Worm (Caenorhabditis elegans) whole organism, young adult: Measurements from ENCODE around the gene R52.5.

Experiments
- B0019.2 ChIP-seq: fragments of 200-800 bp; sonication (Bioruptor generic); conservative IDR thresholded peaks from 2 replicates; pipeline ENCODE4 v1.3.6; 2022; ENCODE audit warnings: missing genetic modification reagents, missing genetic modification characterization, missing compliant biosample characterization
- B0261.1 ChIP-seq: sonication (generic microtip); optimal IDR thresholded peaks from 2 replicates; lab custom pipeline; 2016; ENCODE audit warnings: mild to moderate bottlenecking, missing genetic modification characterization, moderate library complexity, missing compliant biosample characterization
- D2030.7 ChIP-seq: fragments of 200-800 bp; sonication (Bioruptor generic); IDR thresholded peaks from 2 replicates; pipeline ENCODE4 v1.3.6; 2022; ENCODE audit warnings: missing genetic modification reagents, missing genetic modification characterization, missing compliant biosample characterization
- F33H1.4 ChIP-seq: fragments of 200-800 bp; sonication (Bioruptor generic); IDR thresholded peaks from 2 replicates; pipeline ENCODE4 v1.3.6; 2022; ENCODE audit warnings: missing genetic modification reagents, missing genetic modification characterization, missing compliant biosample characterization
- F37B4.10 ChIP-seq: fragments of 200-800 bp; sonication (Bioruptor generic); IDR thresholded peaks from 2 replicates; pipeline ENCODE4 v1.3.6; 2022; ENCODE audit warnings: missing genetic modification characterization, missing compliant biosample characterization
- F39B2.1 ChIP-seq: fragments of 200-800 bp; sonication (Bioruptor generic); IDR thresholded peaks from 2 replicates; pipeline ENCODE4 v1.3.6; 2022; ENCODE audit warnings: missing genetic modification reagents, missing genetic modification characterization, missing compliant biosample characterization
- K11D2.4 ChIP-seq: fragments of 200-800 bp; sonication (Bioruptor generic); IDR thresholded peaks from 2 replicates; pipeline ENCODE4 v1.3.6; 2022; ENCODE audit warnings: missing genetic modification reagents, missing genetic modification characterization, missing compliant biosample characterization
- Y53G8AR.9 ChIP-seq: fragments of 200-800 bp; sonication (Bioruptor generic); conservative IDR thresholded peaks from 2 replicates; pipeline ENCODE4 v1.3.6; 2022; ENCODE audit warnings: missing genetic modification reagents, missing genetic modification characterization, missing compliant biosample characterization
- akir-1 ChIP-seq: fragments of 200-800 bp; sonication (Bioruptor generic); optimal IDR thresholded peaks from 2 replicates; lab custom pipeline; 2018; ENCODE audit warnings: mild to moderate bottlenecking, missing genetic modification characterization, moderate library complexity, missing compliant biosample characterization
- ama-1 ChIP-seq, 3 experiments: fragments of 150-350 bp in 1 of 3; sonication (generic microtip) in 2 of 3; optimal IDR thresholded peaks; 2 replicates each; lab custom pipeline; 2014 to 2018; ENCODE audit warnings: missing biosample characterization in 2 of 3, missing genetic modification characterization in 2 of 3, missing genetic modification reagents in 2 of 3
- aptf-2 ChIP-seq: fragments of 200-800 bp; sonication (Bioruptor generic); conservative IDR thresholded peaks from 2 replicates; pipeline ENCODE4 v1.3.6; 2022; ENCODE audit warnings: missing genetic modification reagents, missing genetic modification characterization, missing compliant biosample characterization
- athp-1 ChIP-seq: sonication (generic microtip); optimal IDR thresholded peaks from 2 replicates; lab custom pipeline; 2017; ENCODE audit warnings: mild to moderate bottlenecking, missing genetic modification characterization, missing compliant biosample characterization
- attf-3 ChIP-seq: fragments of 200-800 bp; sonication (Bioruptor generic); conservative IDR thresholded peaks from 2 replicates; pipeline ENCODE4 v1.3.6; 2022; ENCODE audit warnings: missing genetic modification reagents, missing genetic modification characterization, missing compliant biosample characterization
- attf-5 ChIP-seq: fragments of 200-800 bp; sonication (Bioruptor generic); optimal IDR thresholded peaks from 2 replicates; lab custom pipeline; 2018; ENCODE audit warnings: mild to moderate bottlenecking, missing genetic modification characterization, missing compliant biosample characterization
- bed-2 ChIP-seq: fragments of 200-800 bp; sonication (Bioruptor generic); IDR thresholded peaks from 2 replicates; pipeline ENCODE4 v1.3.6; 2022; ENCODE audit warnings: missing genetic modification reagents, missing genetic modification characterization, missing compliant biosample characterization
- ccch-3 ChIP-seq: fragments of 200-800 bp; sonication (Bioruptor generic); optimal IDR thresholded peaks from 2 replicates; lab custom pipeline; 2018; ENCODE audit warnings: mild to moderate bottlenecking, missing genetic modification characterization, missing compliant biosample characterization
- ceh-79 ChIP-seq: sonication (generic microtip); optimal IDR thresholded peaks from 2 replicates; lab custom pipeline; 2017; ENCODE audit warnings: mild to moderate bottlenecking, missing genetic modification characterization, missing compliant biosample characterization
- dox-1 ChIP-seq: fragments of 200-800 bp; sonication (Bioruptor generic); IDR thresholded peaks from 2 replicates; pipeline ENCODE4 v1.3.6; 2022; ENCODE audit warnings: missing genetic modification reagents, missing genetic modification characterization, missing compliant biosample characterization
- dpff-1 ChIP-seq: sonication (generic microtip); optimal IDR thresholded peaks from 2 replicates; lab custom pipeline; 2017; ENCODE audit warnings: mild to moderate bottlenecking, missing genetic modification characterization, missing compliant biosample characterization
- dpl-1 ChIP-seq: fragments of 150-350 bp; optimal IDR thresholded peaks from 2 replicates; lab custom pipeline; 2014; ENCODE audit warnings: missing biosample characterization, missing genetic modification reagents, missing genetic modification characterization
- efl-1 ChIP-seq: fragments of 150-350 bp; optimal IDR thresholded peaks from 2 replicates; lab custom pipeline; 2014; ENCODE audit warnings: missing biosample characterization, missing genetic modification reagents, missing genetic modification characterization
- egl-44 ChIP-seq: fragments of 200-800 bp; sonication (Bioruptor generic); IDR thresholded peaks from 2 replicates; pipeline ENCODE4 v1.3.6; 2022; ENCODE audit warnings: missing genetic modification reagents, missing genetic modification characterization, missing compliant biosample characterization
- fkh-3 ChIP-seq: sonication (generic microtip); optimal IDR thresholded peaks from 2 replicates; lab custom pipeline; 2016; ENCODE audit warnings: mild to moderate bottlenecking, missing genetic modification characterization, missing compliant biosample characterization
- him-1 ChIP-seq: sonication (generic microtip); optimal IDR thresholded peaks from 2 replicates; lab custom pipeline; 2016; ENCODE audit warnings: missing genotype, missing genetic modification reagents, missing genetic modification characterization, missing compliant biosample characterization
- hlh-12 ChIP-seq: sonication (generic microtip); optimal IDR thresholded peaks from 2 replicates; lab custom pipeline; 2016; ENCODE audit warnings: missing genetic modification characterization, missing compliant biosample characterization
- hmg-1.2 ChIP-seq: fragments of 200-800 bp; sonication (Bioruptor generic); IDR thresholded peaks from 2 replicates; pipeline ENCODE4 v1.3.6; 2022; ENCODE audit warnings: missing genetic modification reagents, missing genetic modification characterization, missing compliant biosample characterization
- hmg-20 ChIP-seq: fragments of 200-800 bp; sonication (Bioruptor generic); IDR thresholded peaks from 2 replicates; pipeline ENCODE4 v1.3.6; 2022; ENCODE audit warnings: missing genetic modification reagents, missing genetic modification characterization, missing compliant biosample characterization
- hsf-1 ChIP-seq: fragments of 200-800 bp; sonication (Bioruptor generic); IDR thresholded peaks from 2 replicates; pipeline ENCODE4 v1.3.6; 2022; ENCODE audit warnings: missing genetic modification reagents, missing genetic modification characterization, missing compliant biosample characterization
- let-526 ChIP-seq: fragments of 200-800 bp; sonication (Bioruptor generic); IDR thresholded peaks from 2 replicates; pipeline ENCODE4 v1.3.6; 2022; ENCODE audit warnings: missing genetic modification reagents, missing genetic modification characterization, missing compliant biosample characterization
- lin-54 ChIP-seq: fragments of 200-800 bp; sonication (Bioruptor generic); optimal IDR thresholded peaks from 2 replicates; lab custom pipeline; 2018; ENCODE audit warnings: mild to moderate bottlenecking, missing genetic modification characterization, missing compliant biosample characterization
- lsl-1 ChIP-seq: fragments of 200-800 bp; sonication (Bioruptor generic); optimal IDR thresholded peaks from 2 replicates; lab custom pipeline; 2018; ENCODE audit warnings: mild to moderate bottlenecking, missing genetic modification characterization, moderate library complexity, missing compliant biosample characterization
- madf-10 ChIP-seq: sonication (generic microtip); optimal IDR thresholded peaks from 2 replicates; lab custom pipeline; 2016; ENCODE audit warnings: mild to moderate bottlenecking, missing genetic modification characterization, missing compliant biosample characterization
- madf-3 ChIP-seq: fragments of 200-800 bp; sonication (Bioruptor generic); IDR thresholded peaks from 2 replicates; pipeline ENCODE4 v1.3.6; 2022; ENCODE audit warnings: missing genetic modification reagents, missing genetic modification characterization, missing compliant biosample characterization
- mcd-1 ChIP-seq: fragments of 200-800 bp; sonication (Bioruptor generic); IDR thresholded peaks from 2 replicates; pipeline ENCODE4 v1.3.6; 2022; ENCODE audit warnings: missing genetic modification reagents, missing genetic modification characterization, missing compliant biosample characterization
- mes-4 ChIP-seq: sonication (generic microtip); optimal IDR thresholded peaks from 2 replicates; lab custom pipeline; 2016; ENCODE audit warnings: missing genotype, missing genetic modification characterization, missing compliant biosample characterization
- nhr-80 ChIP-seq: sonication (generic microtip); optimal IDR thresholded peaks from 2 replicates; lab custom pipeline; 2016; ENCODE audit warnings: missing genetic modification characterization, missing compliant biosample characterization
- pbrm-1 ChIP-seq: fragments of 200-800 bp; sonication (Bioruptor generic); IDR thresholded peaks from 2 replicates; pipeline ENCODE4 v1.3.6; 2022; ENCODE audit warnings: missing genetic modification reagents, missing genetic modification characterization, missing compliant biosample characterization
- sea-2 ChIP-seq: fragments of 200-800 bp; sonication (Bioruptor generic); IDR thresholded peaks from 2 replicates; pipeline ENCODE4 v1.3.6; 2022; ENCODE audit warnings: missing genetic modification characterization, missing compliant biosample characterization
- snpc-3.4 ChIP-seq: sonication (generic microtip); optimal IDR thresholded peaks from 2 replicates; lab custom pipeline; 2017; ENCODE audit warnings: missing genetic modification characterization, mild to moderate bottlenecking, missing compliant biosample characterization, antibody characterized with exemption, moderate library complexity, missing genotype, missing genetic modification reagents
- tbp1 ChIP-seq: fragments of 200-800 bp; sonication (Bioruptor generic); optimal IDR thresholded peaks from 2 replicates; lab custom pipeline; 2018; ENCODE audit warnings: mild to moderate bottlenecking, missing genetic modification characterization, missing compliant biosample characterization
- tlf-1 ChIP-seq: fragments of 200-800 bp; sonication (Bioruptor generic); optimal IDR thresholded peaks from 2 replicates; lab custom pipeline; 2018; ENCODE audit warnings: mild to moderate bottlenecking, missing genetic modification characterization, missing compliant biosample characterization
- ztf-3 ChIP-seq: fragments of 200-800 bp; sonication (Bioruptor generic); optimal IDR thresholded peaks from 2 replicates; lab custom pipeline; 2018; ENCODE audit warnings: mild to moderate bottlenecking, missing genetic modification characterization, missing compliant biosample characterization

Gene R52.5

DNA sequence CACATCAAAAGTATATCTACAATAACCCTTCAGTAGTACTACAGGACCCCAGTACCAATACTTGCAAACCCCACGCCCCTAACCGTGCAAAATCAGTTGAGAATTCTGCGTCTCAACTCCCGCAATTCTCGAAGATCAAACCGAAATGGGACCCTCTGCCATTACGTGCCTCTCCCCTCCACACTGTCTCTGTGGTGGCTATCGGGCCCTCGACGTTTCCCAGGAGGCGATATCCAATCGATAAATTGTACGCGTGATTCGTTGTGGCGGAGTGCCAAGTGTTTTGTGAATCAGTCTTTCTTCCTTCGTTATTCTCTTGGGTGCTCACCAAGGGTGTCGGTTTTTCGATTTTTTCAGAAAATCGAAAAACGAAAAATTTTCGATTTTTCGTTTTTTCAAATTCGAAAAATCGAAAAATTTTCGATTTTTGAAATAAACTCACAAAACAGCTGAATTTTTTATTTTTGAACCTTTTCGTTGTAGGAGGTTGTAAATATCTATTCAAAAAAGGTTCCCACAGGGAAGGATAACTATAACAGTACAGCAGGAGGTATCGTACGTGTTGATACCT, 42.3 kb downstream of the R52.5 start, which contains the start of gene F07E5.12:
Gene F07E5.12, plus strand, starts transcription at position 521 of the 571 bp plus-strand sequence.
- TF ChIP-seq hsf-1 (GFP tag; lab: Robert Waterston, UW) (0 out of 2 replicates have a peak, but pooled peaks have one; percentile 17), aptf-2 (GFP tag; lab: Robert Waterston, UW) (peak; percentile 83)

- no peak for TF ChIP-seq tlf-1 (GFP tag; lab: Kevin White, UChicago)
These were observed 45.3 kb downstream of the R52.5 start, which contains the start of gene fbxb-6 for ce11 chrII:2064497-2064896. Gene fbxb-6, plus strand, starts transcription at chrII:2064797.

ce11 chrII:2063989-2064388, 45.9 kb downstream of the R52.5 start, which contains the start of gene F07E5.13:
Gene F07E5.13, minus strand, starts transcription at chrII:2064089.
- TF ChIP-seq sea-2 (GFP tag; lab: Robert Waterston, UW): no peak
- TF ChIP-seq ama-1 (optimal IDR thresholded peaks at IDR 0.05; lab: Kevin White, UChicago): no peak
- no peak for TF ChIP-seq ama-1 (GFP tag; optimal IDR thresholded peaks at IDR 0.05; lab: Kevin White, UChicago)
- no peak for TF ChIP-seq egl-44 (GFP tag; lab: Robert Waterston, UW)
- TF ChIP-seq pbrm-1 (GFP tag; lab: Robert Waterston, UW): no peak
- TF ChIP-seq Y53G8AR.9 (GFP tag; lab: Robert Waterston, UW): no peak
- no peak for TF ChIP-seq bed-2 (GFP tag; lab: Robert Waterston, UW)
- no peak for TF ChIP-seq dpl-1 (GFP tag; lab: Kevin White, UChicago)
- TF ChIP-seq ccch-3 (GFP tag; lab: Kevin White, UChicago): no peak
- TF ChIP-seq dox-1 (GFP tag; lab: Robert Waterston, UW): no peak
- TF ChIP-seq snpc-3.4 (tag; lab: Kevin White, UChicago): no peak
- TF ChIP-seq madf-3: no peak
- no peak for TF ChIP-seq F33H1.4 (GFP tag; lab: Robert Waterston, UW)
- TF ChIP-seq F37B4.10 (GFP tag; lab: Robert Waterston, UW): no peak
- TF ChIP-seq him-1 (tag; lab: Kevin White, UChicago): no peak
- no peak for TF ChIP-seq dpff-1 (tag; lab: Kevin White, UChicago)

DNA sequence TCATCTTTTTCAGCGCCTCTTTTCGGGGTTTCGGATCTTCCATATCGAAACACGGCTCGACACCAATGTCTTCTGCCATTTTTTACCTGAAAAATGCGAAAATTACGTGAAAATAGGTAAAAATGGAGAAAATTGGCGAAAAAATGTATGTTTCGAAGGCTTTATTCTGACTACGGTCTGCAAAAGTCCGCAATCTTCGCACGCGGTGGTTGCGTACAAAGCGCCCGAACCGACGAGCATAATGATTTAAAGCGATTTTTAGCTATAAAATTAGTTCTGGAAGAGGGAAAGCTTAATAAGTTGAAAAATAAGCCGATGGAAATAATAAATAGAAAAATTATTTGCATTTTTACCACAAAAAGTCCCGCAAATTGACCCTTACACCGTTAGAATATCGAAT, 50.9 kb downstream of the R52.5 start, which contains the start of gene F07E5.5:
Gene F07E5.5, minus strand, starts transcription at position 86 of the 400 bp plus-strand sequence.
- TF ChIP-seq ama-1 (optimal IDR thresholded peaks at IDR 0.05; lab: Kevin White, UChicago) (no peak), ama-1 (GFP tag; optimal IDR thresholded peaks at IDR 0.05; lab: Kevin White, UChicago) (no peak), snpc-3.4 (tag; lab: Kevin White, UChicago) (no peak), lsl-1 (GFP tag; lab: Kevin White, UChicago) (peak; percentile 82), madf-10 (no peak), mes-4 (tag; lab: Kevin White, UChicago) (no peak), tbp1 (GFP tag; lab: Kevin White, UChicago) (peak; percentile 12), B0019.2 (no peak), athp-1 (peak; percentile 5), let-526 (GFP tag; lab: Robert Waterston, UW) (no peak), dpff-1 (tag; lab: Kevin White, UChicago) (no peak), mcd-1 (peak; percentile 63), F33H1.4 (GFP tag; lab: Robert Waterston, UW) (no peak), fkh-3 (tag; lab: Kevin White, UChicago) (no peak), nhr-80 (tag; lab: Kevin White, UChicago) (no peak), K11D2.4 (no peak), B0261.1 (tag; lab: Kevin White, UChicago) (no peak), hmg-20 (GFP tag; lab: Robert Waterston, UW) (no peak), ccch-3 (GFP tag; lab: Kevin White, UChicago) (no peak), dox-1 (GFP tag; lab: Robert Waterston, UW) (peak; percentile 49; the same call in 1 of the 2 replicates), hlh-12 (tag; lab: Kevin White, UChicago) (no peak), F39B2.1 (no peak), D2030.7 (GFP tag; lab: Robert Waterston, UW) (peak; percentile 37; the same call in 1 of the 2 replicates), lin-54 (GFP tag; lab: Kevin White, UChicago) (peak; percentile 18), attf-3 (GFP tag; lab: Robert Waterston, UW) (peak; percentile 20; the same call in 1 of the 2 replicates), efl-1 (peak; percentile 16), hmg-1.2 (GFP tag; lab: Robert Waterston, UW) (peak; percentile 45; the same call in 1 of the 2 replicates), akir-1 (GFP tag; lab: Kevin White, UChicago) (no peak), attf-5 (GFP tag; lab: Kevin White, UChicago) (peak; percentile 1), ztf-3 (GFP tag; lab: Kevin White, UChicago) (no peak), ceh-79 (tag; lab: Kevin White, UChicago) (no peak)
